Comparison of ENCODE assay signal across 1 fruit fly cellular context in genomic region chr3R:4821098-4821605, dm6.
A peak's percentile ranks its signal among the peaks of the same experiment; 100 is the strongest.
TF ChIP-seq lines count a peak whose summit lies in the region.

Gene CG14657 (minus strand): TSS chr3R:4821432.

TF ChIP-seq in whole organism, embryonic, 481 proteins besides CTCF, POLR2A, EP300 and RAD21 (continued from another document):
- TF ChIP-seq CG10267 (tag; optimal IDR thresholded peaks at IDR 0.05; lab: Kevin White, UChicago) (peak; percentile 43), Dp (GFP tag; optimal IDR thresholded peaks at IDR 0.05; lab: Kevin White, UChicago) (peak; percentile 94), Bgb (GFP tag; IDR thresholded peaks at IDR 0.05; lab: Robert Waterston, UW; ENCODE audit: partially characterized antibody) (peak; percentile 93), CG4707 (GFP tag; optimal IDR thresholded peaks at IDR 0.05; lab: Kevin White, UChicago) (no peak), CG11398 (GFP tag; optimal IDR thresholded peaks at IDR 0.05; lab: Kevin White, UChicago) (no peak), stwl (tag; optimal IDR thresholded peaks at IDR 0.05; lab: Kevin White, UChicago) (peak; percentile 94), CG3281 (GFP tag; optimal IDR thresholded peaks at IDR 0.05; lab: Kevin White, UChicago) (peak; percentile 31), CG14050 (GFP tag; IDR thresholded peaks at IDR 0.05; lab: Robert Waterston, UW) (no peak)
TF ChIP-seq in whole organism, embryonic: peak in this region for 116.
